Fruit fly (Drosophila melanogaster): Measurements from ENCODE around the gene Taf12L.

DNA sequence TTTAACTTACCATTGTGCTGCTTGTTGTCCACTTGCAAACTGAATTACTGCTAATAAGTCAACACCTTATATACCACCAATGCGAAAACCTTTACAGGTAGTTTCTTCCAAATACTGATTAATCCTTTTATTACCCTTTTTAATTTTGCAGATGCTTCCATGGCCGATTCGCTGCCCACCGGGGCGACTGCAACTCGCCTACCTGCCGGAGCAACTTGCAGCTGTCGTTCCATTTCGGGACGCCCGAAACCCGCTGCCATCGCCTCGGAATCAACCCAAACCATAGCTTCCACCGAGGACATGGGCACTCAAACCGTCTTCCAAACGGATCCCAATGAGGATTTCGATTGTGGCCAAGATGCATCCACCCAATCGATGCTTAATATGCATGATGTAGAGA, 16.9 kb downstream of the Taf12L start, which contains the start of gene Elba1:
- TF ChIP-seq CG8478 (optimal IDR thresholded peaks at IDR 0.05) (no peak), CTCF (optimal IDR thresholded peaks at IDR 0.05) (no peak)
